Worm (Caenorhabditis elegans) whole organism, midembryonic: ENCODE data around the gene swd-2.2.

Experiments
- cog-1 ChIP-seq: sonication (generic microtip); optimal IDR thresholded peaks from 2 replicates; lab custom pipeline; 2016; ENCODE audit warnings: missing genetic modification characterization, missing compliant biosample characterization
- tab-1 ChIP-seq: fragments of 200-800 bp; sonication (Bioruptor generic); IDR thresholded peaks from 2 replicates; pipeline ENCODE4 v1.3.6; 2022; ENCODE audit warnings: missing genetic modification characterization, missing compliant biosample characterization

ce11 chrIV:7804740-7805139, 30.5 kb downstream of the swd-2.2 start, which contains the start of gene C33H5.2:
- TF ChIP-seq tab-1 (GFP tag; lab: Robert Waterston, UW) (no peak), cog-1 (no peak)
